Fruit fly (Drosophila melanogaster) S2 (cell line): ENCODE data around the gene LysE.
"Not testable (repeated sequence)": the region's sequence is repeated elsewhere in the genome, so short reads cannot be mapped to it uniquely, and the experiment has no call there.

Experiments used
- CG8478 ChIP-seq: fragments of >200 bp; optimal IDR thresholded peaks from 2 replicates; lab custom pipeline; 2018
- CTCF ChIP-seq, 2 experiments: fragments of >200 bp; optimal IDR thresholded peaks; 2 replicates each; lab custom pipeline; 2018

LysE gene

DNA sequence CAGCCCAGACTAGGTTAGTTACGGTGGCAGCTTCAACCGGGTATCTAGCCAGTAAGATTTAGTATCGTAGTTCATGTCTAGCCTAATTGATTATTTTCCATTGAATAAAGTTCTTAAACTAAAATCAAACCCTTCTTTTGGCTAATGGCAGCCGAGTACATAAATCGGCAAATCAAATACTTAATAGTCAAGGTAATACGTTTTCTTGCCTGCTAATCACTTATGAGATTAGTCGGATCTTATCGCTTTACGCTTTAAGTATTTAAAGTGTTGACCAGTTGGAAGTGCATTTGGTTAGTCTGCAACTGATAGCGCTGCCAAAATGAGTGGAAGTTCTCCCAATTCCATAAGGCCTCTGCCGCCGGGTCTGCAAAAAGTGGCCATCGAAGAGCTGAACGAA lies 20.0 kb downstream of the LysE start, which contains the start of gene CG33965:
Gene CG33965 (plus strand): TSS at position 301 of the 400 bp plus-strand sequence.
- TF ChIP-seq CG8478 (lab: Kevin White, UChicago) (no peak), CTCF (optimal IDR thresholded peaks at IDR 0.05; lab: Kevin White, UChicago) (no peak)

DNA sequence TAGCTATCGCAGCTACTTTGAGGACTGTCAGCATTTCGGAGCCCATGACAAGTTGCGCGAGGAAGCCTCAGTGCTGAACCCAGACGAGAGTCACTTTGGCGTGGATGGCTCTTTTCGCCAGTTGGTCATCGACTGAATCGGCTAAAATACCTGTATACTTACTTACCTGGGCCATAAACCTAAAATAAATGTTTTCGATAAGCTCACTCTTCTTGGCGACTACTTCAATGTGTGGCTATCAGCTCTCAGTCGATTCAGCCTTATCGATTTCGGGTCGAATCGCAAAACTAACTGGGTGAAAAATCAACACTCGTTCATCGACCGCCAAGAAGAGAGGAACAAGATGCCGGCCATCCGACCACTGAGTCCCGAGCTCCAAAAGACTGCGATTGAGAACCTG lies 21.2 kb downstream of the LysE start, which contains the start of gene CG33966:
Gene CG33966 (plus strand): TSS at position 301 of the 400 bp plus-strand sequence.
- no peak for TF ChIP-seq CTCF (optimal IDR thresholded peaks at IDR 0.05; lab: Kevin White, UChicago)
- no peak for TF ChIP-seq CG8478 (lab: Kevin White, UChicago)

DNA sequence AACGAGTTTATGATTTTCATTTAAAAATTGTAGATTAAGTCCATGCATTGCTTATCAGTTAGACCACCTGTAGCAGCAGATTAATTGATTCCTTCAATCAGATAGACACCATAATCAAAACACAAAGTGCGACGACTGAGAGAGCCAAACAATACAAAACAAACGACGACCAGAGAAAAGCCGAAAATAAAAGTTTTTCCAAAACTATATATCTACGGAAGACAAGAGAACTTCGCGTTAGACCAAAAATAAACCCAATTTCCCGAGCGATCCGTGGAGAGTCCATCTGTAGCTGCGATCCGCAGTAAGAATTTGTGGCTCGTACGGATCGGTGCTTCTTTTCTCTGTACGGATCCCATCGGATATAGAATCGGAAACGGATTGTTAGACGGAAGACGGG lies 22.8 kb downstream of the LysE start, which contains the start of gene galene:
Gene galene (plus strand): TSS at position 301 of the 400 bp plus-strand sequence.
- TF ChIP-seq CG8478 (lab: Kevin White, UChicago) (no peak), CTCF (optimal IDR thresholded peaks at IDR 0.05; lab: Kevin White, UChicago) (no peak)

DNA sequence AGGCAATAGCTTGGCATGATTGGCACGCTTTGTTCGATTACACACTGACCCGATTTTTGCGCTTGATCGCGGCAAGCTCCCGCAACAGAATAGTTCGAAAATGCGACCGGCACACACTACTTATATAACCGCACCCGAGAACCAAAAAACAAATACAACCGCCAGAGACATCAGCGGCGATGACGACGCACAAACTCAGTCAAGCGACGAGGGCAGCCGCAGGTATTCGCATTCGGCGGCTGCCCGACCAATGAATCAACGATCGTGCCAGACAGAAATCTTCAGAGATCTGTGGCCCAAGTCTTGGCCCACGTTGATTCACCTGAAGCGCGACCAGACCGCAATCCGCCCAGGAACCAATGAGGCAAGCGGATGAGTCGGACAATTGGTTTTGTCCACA lies 25.6 kb downstream of the LysE start, which contains the start of gene CG9192:
Gene CG9192 (minus strand): TSS at position 101 of the 400 bp plus-strand sequence.
- no peak for TF ChIP-seq CG8478 (lab: Kevin White, UChicago)

DNA sequence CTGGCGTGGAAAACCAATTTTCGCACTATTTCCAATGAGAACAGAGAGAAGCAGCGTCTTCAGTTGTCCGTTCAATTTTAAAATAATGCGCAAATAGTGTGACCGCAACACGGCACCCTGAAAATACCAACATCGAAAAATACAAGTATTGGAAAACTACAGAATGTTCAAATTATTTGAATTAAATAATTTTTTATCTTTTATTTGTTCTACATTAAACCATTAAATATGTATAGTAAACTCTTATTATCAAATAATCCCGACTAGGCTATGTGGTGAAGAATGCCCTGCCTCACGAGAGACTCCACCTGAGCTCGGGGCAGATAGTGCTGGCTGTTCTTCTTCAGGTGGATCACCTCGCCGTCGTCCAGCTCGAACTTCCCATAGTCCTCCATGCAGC lies 33.2 kb downstream of the LysE start, which contains the start of gene Klp61F:
Gene Klp61F (minus strand): TSS at position 101 of the 400 bp plus-strand sequence.
- TF ChIP-seq CTCF (optimal IDR thresholded peaks at IDR 0.05; lab: Kevin White, UChicago); CG8478 (lab: Kevin White, UChicago): not testable (repeated sequence)

DNA sequence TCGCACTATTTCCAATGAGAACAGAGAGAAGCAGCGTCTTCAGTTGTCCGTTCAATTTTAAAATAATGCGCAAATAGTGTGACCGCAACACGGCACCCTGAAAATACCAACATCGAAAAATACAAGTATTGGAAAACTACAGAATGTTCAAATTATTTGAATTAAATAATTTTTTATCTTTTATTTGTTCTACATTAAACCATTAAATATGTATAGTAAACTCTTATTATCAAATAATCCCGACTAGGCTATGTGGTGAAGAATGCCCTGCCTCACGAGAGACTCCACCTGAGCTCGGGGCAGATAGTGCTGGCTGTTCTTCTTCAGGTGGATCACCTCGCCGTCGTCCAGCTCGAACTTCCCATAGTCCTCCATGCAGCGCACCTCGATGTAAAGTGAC lies 34.2 kb downstream of the LysE start, which contains the start of gene CG32318:
Gene CG32318 (minus strand): TSS at position 101 of the 400 bp plus-strand sequence.
- not testable (repeated sequence) for TF ChIP-seq CTCF (optimal IDR thresholded peaks at IDR 0.05; lab: Kevin White, UChicago); CG8478 (lab: Kevin White, UChicago)

DNA sequence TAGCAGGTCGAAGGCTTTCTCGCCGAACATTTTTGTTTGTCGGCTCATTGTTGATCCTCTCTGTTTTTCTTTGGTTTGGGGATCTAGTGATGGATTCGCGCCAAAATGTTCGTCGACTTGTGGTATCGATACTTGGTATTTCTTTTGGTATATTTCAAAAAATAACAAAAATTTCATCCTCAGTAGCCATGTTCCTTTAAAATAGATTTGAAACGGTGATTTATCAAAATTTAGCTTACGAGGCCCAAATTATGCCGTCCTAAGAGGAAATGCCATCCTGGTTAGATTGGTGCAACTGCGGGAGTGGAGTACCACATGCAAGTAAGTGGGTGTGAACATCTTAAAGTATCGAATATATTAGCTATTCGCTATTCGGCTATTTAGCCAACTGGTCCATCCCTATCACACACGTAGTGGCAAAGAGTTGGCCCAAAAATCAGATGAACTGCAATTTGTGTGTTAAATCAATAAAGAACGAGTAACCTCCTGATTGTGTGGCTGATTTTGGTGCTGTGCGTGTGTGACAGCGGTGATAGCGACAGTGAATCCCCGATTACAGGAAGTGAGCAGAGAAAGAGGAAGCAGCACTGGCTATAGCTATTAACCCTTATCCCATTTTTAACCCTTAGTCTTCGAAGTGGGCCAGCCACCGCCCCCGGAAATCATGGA lies 35.1 kb downstream of the LysE start, which contains the start of the genes Psf1 and Sac1:
Gene Psf1 (minus strand): TSS at position 51 of the 669 bp plus-strand sequence.
Gene Sac1 (plus strand): TSS at position 191 of the 669 bp plus-strand sequence.
- TF ChIP-seq CTCF (optimal IDR thresholded peaks at IDR 0.05; lab: Kevin White, UChicago) (peak; percentile 8 to 30), CG8478 (lab: Kevin White, UChicago) (no peak)

DNA sequence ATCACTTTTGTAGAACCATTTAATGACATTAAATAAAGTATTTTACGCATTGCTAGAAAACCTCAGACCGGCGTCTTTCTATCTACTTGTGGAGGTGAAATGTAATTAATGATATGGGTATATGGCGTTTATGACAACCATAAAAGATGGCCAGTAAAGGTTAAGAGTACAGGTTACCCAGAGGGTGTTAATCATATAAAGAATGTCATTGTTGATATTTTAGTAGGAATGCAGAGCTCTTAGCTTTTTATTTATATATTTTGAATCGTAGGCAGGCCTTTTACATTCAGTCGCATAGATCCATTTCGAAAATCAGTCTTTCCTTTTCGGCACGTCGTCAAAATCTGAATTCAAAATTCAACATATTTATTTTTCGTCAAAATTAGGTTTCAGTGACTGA lies 37.8 kb downstream of the LysE start, which contains the start of gene Bfc:
Gene Bfc (plus strand): TSS at position 301 of the 400 bp plus-strand sequence.
- no peak for TF ChIP-seq CG8478 (lab: Kevin White, UChicago)
- no peak for TF ChIP-seq CTCF (optimal IDR thresholded peaks at IDR 0.05; lab: Kevin White, UChicago)

dm6 chr3L:1251712-1252111 lies 39.1 kb downstream of the LysE start, which contains the start of the genes CG9130 and CG9133:
CG9130 (plus strand) TSS chr3L:1252012.
CG9133 (plus strand) TSS chr3L:1252012.
- TF ChIP-seq CG8478 (lab: Kevin White, UChicago) (no peak), CTCF (optimal IDR thresholded peaks at IDR 0.05; lab: Kevin White, UChicago) (no peak)

dm6 chr3L:1256061-1256780 lies 43.6 kb downstream of the LysE start, which contains the start of gene tfc:
tfc (plus strand) TSS chr3L:1256449.
- no peak for TF ChIP-seq CTCF (optimal IDR thresholded peaks at IDR 0.05; lab: Kevin White, UChicago)
- TF ChIP-seq CG8478 (lab: Kevin White, UChicago): no peak

- TF ChIP-seq CTCF (optimal IDR thresholded peaks at IDR 0.05; lab: Kevin White, UChicago): no peak
- TF ChIP-seq CG8478 (lab: Kevin White, UChicago): no peak
These were observed 45.9 kb downstream of the LysE start for dm6 chr3L:1258547-1258946.
